Worm (Caenorhabditis elegans) whole organism, mixed stage, embryonic: ENCODE data around the gene srh-212.

Source experiments
- blmp-1 ChIP-seq: fragments of 150-350 bp; optimal IDR thresholded peaks from 2 replicates; lab custom pipeline; 2014; ENCODE audit warnings: missing biosample characterization, missing genetic modification characterization
- ces-1 ChIP-seq: fragments of 150-350 bp; optimal IDR thresholded peaks from 2 replicates; lab custom pipeline; 2014; ENCODE audit warnings: missing biosample characterization, missing genetic modification reagents, missing genetic modification characterization
- elt-1 ChIP-seq: sonication (generic microtip); optimal IDR thresholded peaks from 2 replicates; lab custom pipeline; 2017; ENCODE audit warnings: missing genetic modification characterization, mild to moderate bottlenecking, missing compliant biosample characterization, antibody characterized with exemption, moderate library complexity, borderline replicate concordance; ENCODE audit not compliant: insufficient read depth
- lin-13 ChIP-seq: fragments of 150-350 bp; optimal IDR thresholded peaks from 2 replicates; lab custom pipeline; 2014; ENCODE audit warnings: missing biosample characterization, missing genetic modification characterization
- lsy-2 ChIP-seq: fragments of 150-350 bp; optimal IDR thresholded peaks from 2 replicates; lab custom pipeline; 2014; ENCODE audit warnings: missing biosample characterization, missing genetic modification characterization
- mls-2 ChIP-seq: sonication (generic microtip); optimal IDR thresholded peaks from 2 replicates; lab custom pipeline; 2016; ENCODE audit warnings: mild to moderate bottlenecking, missing genetic modification characterization, moderate library complexity, missing compliant biosample characterization
- nhr-237 ChIP-seq: fragments of 150-350 bp; optimal IDR thresholded peaks from 2 replicates; lab custom pipeline; 2014; ENCODE audit warnings: missing biosample characterization, missing genetic modification characterization
- nhr-28 ChIP-seq: fragments of 150-350 bp; optimal IDR thresholded peaks from 2 replicates; lab custom pipeline; 2014; ENCODE audit warnings: missing biosample characterization, missing genetic modification characterization
- pha-4 ChIP-seq: fragments of 150-350 bp; optimal IDR thresholded peaks from 2 replicates; lab custom pipeline; 2018; ENCODE audit warnings: missing biosample characterization, missing genetic modification reagents, missing genetic modification characterization
- snpc-4 ChIP-seq: fragments of 150-350 bp; optimal IDR thresholded peaks from 2 replicates; lab custom pipeline; 2014; ENCODE audit warnings: missing biosample characterization, missing genetic modification characterization
- sptf-1 ChIP-seq: sonication (generic microtip); optimal IDR thresholded peaks from 2 replicates; lab custom pipeline; 2017; ENCODE audit warnings: mild to moderate bottlenecking, missing genetic modification characterization, moderate library complexity, missing compliant biosample characterization
- unc-62 ChIP-seq: fragments of 150-350 bp; optimal IDR thresholded peaks from 2 replicates; lab custom pipeline; 2014; ENCODE audit warnings: missing biosample characterization, missing genetic modification reagents, missing genetic modification characterization
- zip-8 ChIP-seq: fragments of 150-350 bp; optimal IDR thresholded peaks from 2 replicates; lab custom pipeline; 2014; ENCODE audit warnings: missing biosample characterization, missing genetic modification characterization

- TF ChIP-seq snpc-4 (tag; lab: Kevin White, UChicago) (no peak), lsy-2 (tag; lab: Kevin White, UChicago) (no peak), nhr-28 (tag; lab: Kevin White, UChicago) (no peak), blmp-1 (tag; lab: Kevin White, UChicago) (no peak), nhr-237 (tag; lab: Kevin White, UChicago) (no peak), unc-62 (GFP tag; lab: Kevin White, UChicago) (no peak), pha-4 (no peak), mls-2 (tag; lab: Kevin White, UChicago) (no peak), lin-13 (tag; lab: Kevin White, UChicago) (no peak), ces-1 (GFP tag; lab: Kevin White, UChicago) (no peak), sptf-1 (no peak), zip-8 (tag; lab: Kevin White, UChicago) (no peak), elt-1 (no peak)
These were observed 15.9 kb downstream of the srh-212 start for ce11 chrV:3581034-3581433.
